Fruit fly (Drosophila melanogaster) whole organism, adult: Measurements from ENCODE around the gene Cln3.

Source experiments
- CG11617 ChIP-seq: fragments of 200-800 bp; sonication (Bioruptor generic); optimal IDR thresholded peaks from 2 replicates; lab custom pipeline; 2017; ENCODE audit warnings: mild to moderate bottlenecking, missing biosample characterization, missing genetic modification reagents, missing genetic modification characterization
- CG12768 ChIP-seq: fragments of 200-800 bp; sonication (Bioruptor generic); optimal IDR thresholded peaks from 2 replicates; lab custom pipeline; 2017; ENCODE audit warnings: missing biosample characterization, missing genetic modification characterization, mild to moderate bottlenecking, moderate library complexity, missing genetic modification reagents
- CG14711 ChIP-seq: fragments of 200-800 bp; sonication (Bioruptor generic); optimal IDR thresholded peaks from 2 replicates; lab custom pipeline; 2018; ENCODE audit warnings: missing biosample characterization, mild to moderate bottlenecking, missing genetic modification characterization, moderate library complexity
- CG1620 ChIP-seq: fragments of 200-800 bp; sonication (Bioruptor generic); optimal IDR thresholded peaks from 2 replicates; lab custom pipeline; 2016; ENCODE audit warnings: missing biosample characterization, missing genetic modification characterization
- CG33017 ChIP-seq: fragments of 200-800 bp; sonication (Bioruptor generic); optimal IDR thresholded peaks from 2 replicates; lab custom pipeline; 2018; ENCODE audit warnings: missing biosample characterization, mild to moderate bottlenecking, missing genetic modification characterization, moderate library complexity
- CG5204 ChIP-seq: fragments of 200-800 bp; sonication (Bioruptor generic); optimal IDR thresholded peaks from 2 replicates; lab custom pipeline; 2016; ENCODE audit warnings: missing biosample characterization, missing genetic modification characterization
- CG7045 ChIP-seq: fragments of 200-800 bp; sonication (Bioruptor generic); optimal IDR thresholded peaks from 2 replicates; lab custom pipeline; 2017; ENCODE audit warnings: missing biosample characterization, mild to moderate bottlenecking, missing genetic modification characterization
- CG7101 ChIP-seq: fragments of 200-800 bp; sonication (Bioruptor generic); optimal IDR thresholded peaks from 2 replicates; lab custom pipeline; 2018; ENCODE audit warnings: missing biosample characterization, mild to moderate bottlenecking, missing genetic modification characterization, moderate library complexity
- Clk ChIP-seq: fragments of 200-800 bp; sonication (Bioruptor generic); optimal IDR thresholded peaks from 2 replicates; lab custom pipeline; 2017; ENCODE audit warnings: missing biosample characterization, missing genetic modification characterization
- Crg-1 ChIP-seq: fragments of 200-800 bp; sonication (Bioruptor generic); optimal IDR thresholded peaks from 2 replicates; lab custom pipeline; 2016; ENCODE audit warnings: missing biosample characterization, missing genetic modification characterization
- Hr96 ChIP-seq: fragments of 200-800 bp; sonication (Bioruptor generic); optimal IDR thresholded peaks from 2 replicates; lab custom pipeline; 2016; ENCODE audit warnings: missing biosample characterization, missing genetic modification characterization
- Mnt ChIP-seq: fragments of 200-800 bp; sonication (Bioruptor generic); optimal IDR thresholded peaks from 2 replicates; lab custom pipeline; 2016; ENCODE audit warnings: missing biosample characterization, mild to moderate bottlenecking, missing genetic modification characterization
- bab1 ChIP-seq: fragments of 200-800 bp; sonication (Bioruptor generic); optimal IDR thresholded peaks from 3 replicates; lab custom pipeline; 2019; ENCODE audit warnings: missing biosample characterization, mild to moderate bottlenecking, missing genetic modification characterization, moderate library complexity
- cic ChIP-seq: fragments of 200-800 bp; sonication (Bioruptor generic); optimal IDR thresholded peaks from 2 replicates; lab custom pipeline; 2017; ENCODE audit warnings: missing biosample characterization, mild to moderate bottlenecking, missing genetic modification characterization, moderate library complexity
- cnc ChIP-seq, 2 experiments: fragments of >200 bp; optimal IDR thresholded peaks; 2 replicates each; lab custom pipeline; 2017
- kay ChIP-seq: fragments of 200-800 bp; sonication (Bioruptor generic); peaks from one replicate; lab custom pipeline; 2016; ENCODE audit warnings: missing biosample characterization, missing genetic modification characterization, borderline replicate concordance
- ovo ChIP-seq: fragments of 200-800 bp; sonication (Bioruptor generic); optimal IDR thresholded peaks from 2 replicates; lab custom pipeline; 2016; ENCODE audit warnings: missing biosample characterization, missing genetic modification characterization
- pad ChIP-seq: fragments of 200-800 bp; sonication (Bioruptor generic); optimal IDR thresholded peaks from 3 replicates; lab custom pipeline; 2017; ENCODE audit warnings: missing biosample characterization, missing genetic modification characterization, mild to moderate bottlenecking, moderate library complexity, missing genetic modification reagents
- tj ChIP-seq: fragments of 200-800 bp; sonication (Bioruptor generic); optimal IDR thresholded peaks from 3 replicates; lab custom pipeline; 2017; ENCODE audit warnings: missing biosample characterization, mild to moderate bottlenecking, missing genetic modification characterization, moderate library complexity
- toe ChIP-seq: fragments of 200-800 bp; sonication (Bioruptor generic); optimal IDR thresholded peaks from 2 replicates; lab custom pipeline; 2016; ENCODE audit warnings: missing biosample characterization, missing genetic modification characterization

Cln3 gene

DNA sequence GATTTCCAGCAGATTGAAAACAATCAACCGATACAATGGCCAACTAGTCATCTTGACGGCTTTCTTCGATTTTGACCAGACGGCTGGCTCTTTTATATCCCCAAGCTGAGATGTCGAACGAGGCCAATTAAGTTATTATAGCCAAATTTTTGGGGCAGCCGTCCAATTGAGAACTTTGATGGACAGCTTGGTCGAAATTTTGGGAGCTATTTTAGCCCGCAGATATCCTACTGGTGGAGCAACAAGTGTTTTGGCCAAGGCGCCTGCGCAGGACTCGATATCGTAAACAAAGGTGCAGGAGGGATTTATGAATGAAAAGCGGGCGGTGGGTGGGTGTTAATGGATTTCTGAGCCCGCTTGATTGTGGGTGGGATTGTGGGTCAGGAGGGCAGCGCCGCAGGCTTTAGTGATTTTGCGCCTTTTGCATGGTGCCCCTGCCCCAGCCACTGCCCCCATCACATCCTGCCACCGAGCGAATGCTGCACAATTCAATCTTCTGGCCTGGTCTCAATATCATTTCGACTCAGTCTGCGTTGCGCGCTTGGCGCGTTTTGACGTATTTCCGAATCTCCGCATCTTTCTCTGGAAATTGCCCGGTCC lies 9.0 kb upstream of the Cln3 start, which contains the start of the genes Ir75c and Grd:
Gene Ir75c (minus strand): TSS at position 51 of the 600 bp plus-strand sequence.
Gene Grd (plus strand): TSS at position 550 of the 600 bp plus-strand sequence.
- no peak for TF ChIP-seq CG5204 (GFP tag; lab: Kevin White, UChicago)
- TF ChIP-seq bab1 (GFP tag; lab: Kevin White, UChicago): no peak
- TF ChIP-seq CG12768 (GFP tag; lab: Kevin White, UChicago): no peak
- TF ChIP-seq CG14711: no peak
- TF ChIP-seq cnc (optimal IDR thresholded peaks at IDR 0.05; lab: Kevin White, UChicago): no peak
- no peak for TF ChIP-seq pad (GFP tag; lab: Kevin White, UChicago)
- no peak for TF ChIP-seq toe (GFP tag; lab: Kevin White, UChicago)
- no peak for TF ChIP-seq CG7101 (tag; lab: Kevin White, UChicago)
- TF ChIP-seq CG11617 (GFP tag; lab: Kevin White, UChicago): no peak
- TF ChIP-seq Hr96: no peak
- no peak for TF ChIP-seq CG7045 (GFP tag; lab: Kevin White, UChicago)
- no peak for TF ChIP-seq Clk (GFP tag; lab: Kevin White, UChicago)
- no peak for TF ChIP-seq CG1620 (GFP tag; lab: Kevin White, UChicago)
- TF ChIP-seq tj (GFP tag; lab: Kevin White, UChicago): no peak
- no peak for TF ChIP-seq kay
- no peak for TF ChIP-seq CG33017 (tag; lab: Kevin White, UChicago)
- TF ChIP-seq Crg-1 (GFP tag; lab: Kevin White, UChicago): no peak
- TF ChIP-seq Mnt (GFP tag; lab: Kevin White, UChicago): no peak

DNA sequence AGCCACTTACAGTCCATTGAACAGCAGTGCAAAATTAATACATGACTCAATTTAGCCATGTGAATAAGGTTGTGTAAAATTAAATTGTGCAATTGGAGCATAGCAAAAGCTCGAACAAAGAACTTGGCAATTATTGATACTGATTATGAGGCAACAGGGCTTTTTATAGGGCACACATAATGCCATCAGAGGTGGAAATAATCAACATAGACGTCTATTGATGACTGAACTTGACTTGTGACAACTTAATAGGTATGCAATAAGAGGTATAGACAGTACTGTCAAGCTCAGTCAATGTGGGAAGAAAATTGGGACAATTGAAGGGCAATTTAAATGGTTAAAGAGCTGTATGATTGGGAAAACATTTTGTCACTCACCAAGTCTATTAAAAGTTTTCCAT lies 6.2 kb upstream of the Cln3 start, which contains the start of gene Ir75b:
Gene Ir75b (minus strand): TSS at position 101 of the 400 bp plus-strand sequence.
- TF ChIP-seq CG5204 (GFP tag; lab: Kevin White, UChicago) (no peak), toe (GFP tag; lab: Kevin White, UChicago) (no peak), ovo (no peak), CG14711 (no peak), cnc (optimal IDR thresholded peaks at IDR 0.05; lab: Kevin White, UChicago) (no peak), bab1 (GFP tag; lab: Kevin White, UChicago) (no peak), CG11617 (GFP tag; lab: Kevin White, UChicago) (no peak), kay (no peak)

DNA sequence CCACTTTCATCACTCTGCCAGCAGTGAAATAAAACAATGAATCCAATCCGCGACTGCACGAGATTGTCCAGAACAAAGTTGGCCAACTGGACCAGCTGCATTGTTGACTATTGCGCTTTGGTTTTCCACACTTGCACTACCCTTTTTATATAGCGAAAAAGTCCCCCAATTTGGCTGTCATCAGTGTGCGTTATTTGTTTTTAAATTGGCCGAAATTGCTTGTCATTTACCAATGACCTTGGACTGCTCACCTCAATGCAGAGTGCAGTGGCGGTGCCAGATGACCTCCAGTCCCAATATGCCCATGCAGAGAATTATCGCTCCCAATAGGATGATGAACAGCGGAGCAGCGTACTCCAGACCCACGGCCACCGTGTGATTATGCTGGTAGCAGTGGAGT lies 3.9 kb upstream of the Cln3 start, which contains the start of gene Ir75a:
Gene Ir75a (minus strand): TSS at position 101 of the 400 bp plus-strand sequence.
- no peak for TF ChIP-seq tj (GFP tag; lab: Kevin White, UChicago)
- TF ChIP-seq cnc (optimal IDR thresholded peaks at IDR 0.05; lab: Kevin White, UChicago): no peak
- no peak for TF ChIP-seq CG33017 (tag; lab: Kevin White, UChicago)
- no peak for TF ChIP-seq CG1620 (GFP tag; lab: Kevin White, UChicago)
- TF ChIP-seq CG12768 (GFP tag; lab: Kevin White, UChicago): no peak
- no peak for TF ChIP-seq Clk (GFP tag; lab: Kevin White, UChicago)
- no peak for TF ChIP-seq CG7045 (GFP tag; lab: Kevin White, UChicago)
- no peak for TF ChIP-seq pad (GFP tag; lab: Kevin White, UChicago)
- no peak for TF ChIP-seq Hr96
- no peak for TF ChIP-seq ovo

DNA sequence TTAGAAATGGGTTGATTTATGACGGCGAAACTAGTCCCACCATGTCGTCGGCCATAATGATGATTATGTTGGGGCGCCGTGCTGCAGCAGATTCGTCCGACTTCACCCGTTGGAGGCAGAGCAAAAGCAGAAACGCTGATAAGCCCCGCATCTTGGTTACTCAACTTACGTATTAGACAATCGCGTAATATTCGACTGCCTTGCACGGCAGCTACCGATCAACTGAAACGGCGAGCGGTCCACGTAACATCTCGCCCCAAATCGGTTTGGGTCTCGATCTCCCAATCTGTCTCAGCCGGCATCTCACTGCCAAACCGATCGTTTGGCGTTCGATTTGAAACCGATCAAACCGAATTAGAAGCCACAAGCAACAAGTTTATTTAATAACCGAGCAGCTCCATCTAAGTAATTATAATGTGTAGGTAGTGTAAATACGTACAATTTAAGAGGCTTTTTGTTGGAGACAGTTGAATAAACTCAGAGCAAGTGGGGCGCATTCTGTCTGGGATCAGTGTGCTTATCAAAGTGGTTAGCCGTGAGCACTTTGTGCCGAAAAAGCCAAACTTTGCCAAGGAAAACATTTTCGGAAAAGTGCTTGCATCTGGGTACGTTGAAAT lies 5.2 kb downstream of the Cln3 start, which contains the start of gene CG32191:
Gene CG32191 (minus strand): TSS at position 550 of the 617 bp plus-strand sequence.
- TF ChIP-seq bab1 (GFP tag; lab: Kevin White, UChicago) (no peak), toe (GFP tag; lab: Kevin White, UChicago) (no peak), CG1620 (GFP tag; lab: Kevin White, UChicago) (no peak), Hr96 (no peak), cnc (optimal IDR thresholded peaks at IDR 0.05; lab: Kevin White, UChicago) (no peak), CG7101 (tag; lab: Kevin White, UChicago) (no peak), pad (GFP tag; lab: Kevin White, UChicago) (no peak), Mnt (GFP tag; lab: Kevin White, UChicago) (no peak), CG5204 (GFP tag; lab: Kevin White, UChicago) (no peak), CG7045 (GFP tag; lab: Kevin White, UChicago) (no peak), Crg-1 (GFP tag; lab: Kevin White, UChicago) (no peak), kay (no peak), tj (GFP tag; lab: Kevin White, UChicago) (no peak), cic (GFP tag; lab: Kevin White, UChicago) (no peak), CG11617 (GFP tag; lab: Kevin White, UChicago) (no peak), ovo (no peak), CG33017 (tag; lab: Kevin White, UChicago) (no peak), CG14711 (no peak), Clk (GFP tag; lab: Kevin White, UChicago) (no peak), CG12768 (GFP tag; lab: Kevin White, UChicago) (no peak)

DNA sequence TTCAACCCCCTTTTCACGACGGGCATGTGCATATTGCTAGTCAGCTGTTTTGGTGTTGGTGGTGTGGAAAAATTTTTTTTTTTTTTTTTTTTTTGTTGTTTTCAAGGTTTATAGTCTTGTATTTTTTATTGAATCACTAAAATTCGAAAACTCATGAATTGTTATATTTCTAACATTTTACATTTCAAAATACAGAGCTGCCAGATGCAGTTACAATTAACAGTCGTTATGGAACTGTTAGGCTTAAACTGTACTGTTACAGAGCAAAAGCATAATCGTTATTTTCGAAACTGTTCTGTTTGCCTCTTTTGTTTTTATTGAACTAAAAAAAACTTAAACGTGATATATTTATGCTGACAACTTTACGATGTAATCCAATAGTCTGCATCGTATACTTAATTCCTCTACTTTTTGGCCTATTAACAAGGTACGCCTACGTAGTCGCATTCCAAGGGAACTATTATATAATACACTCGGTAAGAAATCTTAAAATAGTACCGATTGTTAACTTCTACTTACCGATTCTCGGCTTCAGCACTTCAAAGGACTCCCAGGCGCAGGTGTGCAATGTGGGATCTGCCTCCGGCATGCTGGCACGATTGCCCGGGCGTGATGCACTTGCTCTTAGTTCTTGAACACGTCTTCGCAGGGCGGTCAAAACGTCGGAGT lies 7.4 kb downstream of the Cln3 start, which contains the start of gene CG32187:
Gene CG32187 (minus strand): TSS at position 9 of the 669 bp plus-strand sequence.
- TF ChIP-seq CG7045 (GFP tag; lab: Kevin White, UChicago) (no peak), CG7101 (tag; lab: Kevin White, UChicago) (no peak), cic (GFP tag; lab: Kevin White, UChicago) (no peak), bab1 (GFP tag; lab: Kevin White, UChicago) (no peak), Crg-1 (GFP tag; lab: Kevin White, UChicago) (no peak)
